Fruit fly (Drosophila melanogaster): ENCODE measurements around the gene WDR79.

dm6 chr2L:6139082-6139481 is 11.5 kb upstream of the WDR79 start, which contains the start of gene CG13991:
- TF ChIP-seq h (optimal IDR thresholded peaks at IDR 0.05): no peak
- no peak for TF ChIP-seq insv (optimal IDR thresholded peaks at IDR 0.05)
- no peak for TF ChIP-seq Myc (optimal IDR thresholded peaks at IDR 0.05)
- no peak for TF ChIP-seq psq (optimal IDR thresholded peaks at IDR 0.05)
